Fruit fly (Drosophila melanogaster): ENCODE data around the gene CG1542.

- TF ChIP-seq CG8478 (optimal IDR thresholded peaks at IDR 0.05) (no peak), CTCF (optimal IDR thresholded peaks at IDR 0.05) (no peak)
Measured at dm6 chr3R:31235262-31235661, 22.0 kb downstream of the CG1542 start, which contains the start of gene CG15564.
